Worm (Caenorhabditis elegans): ENCODE data around the gene btf-1.

- TF ChIP-seq F13C5.2 (tag; optimal IDR thresholded peaks at IDR 0.05) = no peak
- TF ChIP-seq ama-1 (optimal IDR thresholded peaks at IDR 0.05) = no peak
- no peak for TF ChIP-seq flt-1 (GFP tag; IDR thresholded peaks at IDR 0.05)
- no peak for TF ChIP-seq ets-7 (tag; optimal IDR thresholded peaks at IDR 0.05)
- no peak for TF ChIP-seq hmg-4 (GFP tag; optimal IDR thresholded peaks at IDR 0.05)
- no peak for TF ChIP-seq pes-1 (GFP tag; IDR thresholded peaks at IDR 0.05)
- TF ChIP-seq ceh-13 (GFP tag; optimal IDR thresholded peaks at IDR 0.05) = no peak
- TF ChIP-seq ceh-36 (tag; optimal IDR thresholded peaks at IDR 0.05) = no peak
- no peak for TF ChIP-seq sea-1 (GFP tag; conservative IDR thresholded peaks at IDR 0.05)
- TF ChIP-seq aly-1 (tag; optimal IDR thresholded peaks at IDR 0.05) = no peak
- no peak for TF ChIP-seq hmbx-1 (tag; optimal IDR thresholded peaks at IDR 0.05)
These were observed 3.2 kb upstream of the btf-1 start for ce11 chrII:13196689-13197280.

Measured in whole organism, early embryonic.